Fruit fly (Drosophila melanogaster) S2 (cell line): Measurements from ENCODE around the gene CG12017.

ENCODE experiments used
- CG8478 ChIP-seq: fragments of >200 bp; optimal IDR thresholded peaks from 2 replicates; lab custom pipeline; 2018
- CTCF ChIP-seq, 2 experiments: fragments of >200 bp; optimal IDR thresholded peaks; 2 replicates each; lab custom pipeline; 2018

DNA sequence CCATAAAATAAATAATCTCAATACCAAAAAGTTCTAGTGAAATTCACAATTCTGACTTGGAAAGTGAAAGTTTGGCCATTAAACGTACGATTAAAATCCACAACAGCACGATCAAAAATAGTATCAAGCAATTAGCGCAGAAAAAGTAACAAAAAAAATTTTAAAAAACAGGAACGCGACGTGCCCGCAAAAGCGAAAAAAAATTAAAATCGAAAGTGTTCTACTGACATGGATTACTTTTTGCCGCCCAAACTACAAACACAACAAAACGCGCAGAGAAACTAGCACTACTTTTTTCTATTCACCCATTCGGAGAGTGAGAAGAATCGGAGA is 30.4 kb upstream of the CG12017 start:
- TF ChIP-seq CTCF (optimal IDR thresholded peaks at IDR 0.05; lab: Kevin White, UChicago): no peak
- no peak for TF ChIP-seq CG8478 (lab: Kevin White, UChicago)
